Worm (Caenorhabditis elegans): ENCODE data around the gene clec-147.

clec-147 gene

DNA sequence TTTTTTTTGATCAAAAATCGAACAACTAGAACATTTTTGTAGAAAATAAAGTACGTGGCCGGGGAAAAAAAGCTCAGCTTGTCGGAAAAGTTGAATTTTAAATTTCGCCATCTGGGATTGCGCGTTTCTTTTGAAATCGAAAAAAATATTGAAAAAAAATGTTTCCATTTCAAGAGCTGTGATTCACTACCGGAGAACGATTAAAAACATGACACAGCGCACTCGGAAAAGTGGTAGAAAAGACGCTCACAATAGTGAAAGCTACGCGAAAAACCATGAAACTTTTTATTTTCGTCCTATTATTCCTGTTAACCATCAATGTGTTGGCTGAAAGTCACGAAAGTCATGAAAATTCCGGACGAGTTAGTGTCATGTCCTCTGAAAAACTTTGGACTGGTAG lies at the start of gene clec-147, which contains the start of gene C04H5.7:
clec-147 (minus strand) TSS at position 101 of the 400 bp plus-strand sequence.
C04H5.7 (plus strand) TSS at position 219 of the 400 bp plus-strand sequence.
- no peak for TF ChIP-seq pag-3 (tag; optimal IDR thresholded peaks at IDR 0.05; ENCODE audit: borderline replicate concordance)
- no peak for TF ChIP-seq sox-2 (GFP tag; IDR thresholded peaks at IDR 0.05)
- TF ChIP-seq gmeb-2 (tag; optimal IDR thresholded peaks at IDR 0.05) = no peak
- TF ChIP-seq ttx-3 (tag; optimal IDR thresholded peaks at IDR 0.05) = no peak
- no peak for TF ChIP-seq ztf-16 (tag; optimal IDR thresholded peaks at IDR 0.05)
- TF ChIP-seq ceh-30 (tag; optimal IDR thresholded peaks at IDR 0.05) = no peak
- no peak for TF ChIP-seq ceh-2 (tag; optimal IDR thresholded peaks at IDR 0.05)
- no peak for TF ChIP-seq dve-1 (tag; optimal IDR thresholded peaks at IDR 0.05)
- no peak for TF ChIP-seq npax-4 (tag; optimal IDR thresholded peaks at IDR 0.05)
- TF ChIP-seq K02D7.2 (tag; optimal IDR thresholded peaks at IDR 0.05) = no peak
- TF ChIP-seq lin-11 (tag; optimal IDR thresholded peaks at IDR 0.05) = no peak

DNA sequence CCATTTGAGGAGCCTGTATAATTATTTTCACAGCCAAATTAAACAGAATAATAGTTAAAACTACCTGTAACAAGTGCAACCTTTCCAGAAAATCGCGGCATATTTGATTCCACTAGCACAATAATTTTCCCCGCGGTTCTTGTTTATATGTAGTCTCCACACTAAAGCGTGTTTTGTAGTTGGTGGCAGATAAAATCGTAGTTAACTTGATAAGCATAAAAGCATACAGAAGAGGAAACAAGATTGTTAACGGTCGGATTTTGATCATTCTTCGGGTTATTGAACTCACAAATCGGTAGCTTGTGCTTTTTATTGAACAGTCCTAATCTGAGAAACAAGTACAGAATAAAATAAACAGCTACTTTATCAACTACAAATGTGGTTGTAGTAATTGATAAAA lies 49.8 kb upstream of the clec-147 start, which contains the start of gene C01G12.5:
C01G12.5 (minus strand) TSS at position 101 of the 400 bp plus-strand sequence.
- no peak for TF ChIP-seq ceh-19 (GFP tag; optimal IDR thresholded peaks at IDR 0.05)
- TF ChIP-seq ceh-30 (tag; optimal IDR thresholded peaks at IDR 0.05) = no peak
- no peak for TF ChIP-seq ceh-45 (GFP tag; IDR thresholded peaks at IDR 0.05)
- no peak for TF ChIP-seq ceh-14 (tag; optimal IDR thresholded peaks at IDR 0.05)
- no peak for TF ChIP-seq mec-3 (tag; optimal IDR thresholded peaks at IDR 0.05; ENCODE audit: borderline replicate concordance)
- no peak for TF ChIP-seq pqm-1 (tag; optimal IDR thresholded peaks at IDR 0.05)
- TF ChIP-seq ttx-3 (tag; optimal IDR thresholded peaks at IDR 0.05) = no peak
- TF ChIP-seq sox-2 (GFP tag; IDR thresholded peaks at IDR 0.05) = no peak
- no peak for TF ChIP-seq gmeb-2 (tag; optimal IDR thresholded peaks at IDR 0.05)
- no peak for TF ChIP-seq fkh-6 (tag; optimal IDR thresholded peaks at IDR 0.05)
- no peak for TF ChIP-seq ref-2 (tag; optimal IDR thresholded peaks at IDR 0.05)
- TF ChIP-seq nfya-1 (tag; optimal IDR thresholded peaks at IDR 0.05) = no peak
- no peak for TF ChIP-seq ceh-6 (GFP tag; optimal IDR thresholded peaks at IDR 0.05)

DNA sequence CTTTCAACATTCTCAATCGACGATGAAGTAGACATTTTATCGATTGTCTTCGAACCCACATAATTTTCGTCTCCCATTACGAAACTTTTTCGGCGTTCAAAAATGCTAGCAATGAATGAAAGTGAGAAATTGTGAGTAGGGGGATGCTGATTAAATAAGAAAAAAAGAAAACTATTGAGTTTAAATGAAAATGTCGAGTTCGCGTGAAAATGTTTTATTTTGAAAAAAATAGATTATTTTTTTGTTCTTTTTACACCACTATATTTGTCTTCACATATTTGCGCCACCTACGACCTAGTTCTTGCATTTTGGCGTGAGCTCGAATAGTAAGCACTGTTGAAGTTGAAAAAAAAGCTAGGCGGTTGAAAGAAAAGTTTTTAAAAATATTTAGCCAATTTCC lies 44.6 kb upstream of the clec-147 start, which contains the start of gene C01G12.3:
C01G12.3 (minus strand) TSS at position 101 of the 400 bp plus-strand sequence.
- no peak for TF ChIP-seq hlh-30 (tag; optimal IDR thresholded peaks at IDR 0.05; ENCODE audit: insufficient read depth)
- no peak for TF ChIP-seq ceh-24 (tag; optimal IDR thresholded peaks at IDR 0.05)
- TF ChIP-seq pat-9 (tag; optimal IDR thresholded peaks at IDR 0.05) = no peak

DNA sequence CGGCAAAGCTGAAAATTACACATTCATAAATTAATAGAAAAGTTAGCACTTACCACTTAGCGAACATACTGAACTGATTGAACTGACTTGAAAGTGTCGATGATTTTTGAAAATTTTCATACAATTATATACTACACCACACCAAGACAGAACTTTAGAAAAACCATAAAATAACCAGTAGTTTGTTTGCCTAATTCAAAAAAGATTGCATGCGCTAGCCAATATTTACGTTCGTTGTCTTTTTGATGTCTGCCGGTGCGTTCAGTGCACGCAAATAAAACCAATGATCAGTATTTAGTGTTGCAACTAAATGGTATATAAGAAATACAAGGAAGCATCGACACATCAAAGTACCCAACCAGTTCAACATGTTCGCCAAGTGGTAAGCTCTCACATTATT lies 42.9 kb upstream of the clec-147 start, which contains the start of the genes nspb-8 and nspb-9:
nspb-8 (minus strand) TSS at position 101 of the 400 bp plus-strand sequence.
nspb-9 (plus strand) TSS at position 311 of the 400 bp plus-strand sequence.
- TF ChIP-seq che-1 (tag; optimal IDR thresholded peaks at IDR 0.05) = no peak
- no peak for TF ChIP-seq sdc-2 (tag; optimal IDR thresholded peaks at IDR 0.05)
- TF ChIP-seq pax-1 (tag; optimal IDR thresholded peaks at IDR 0.05) = no peak
- TF ChIP-seq pha-4 (tag; optimal IDR thresholded peaks at IDR 0.05) = no peak
- TF ChIP-seq ceh-2 (tag; optimal IDR thresholded peaks at IDR 0.05) = no peak
- TF ChIP-seq ceh-31 (tag; optimal IDR thresholded peaks at IDR 0.05) = no peak
- no peak for TF ChIP-seq gmeb-2 (tag; optimal IDR thresholded peaks at IDR 0.05)

DNA sequence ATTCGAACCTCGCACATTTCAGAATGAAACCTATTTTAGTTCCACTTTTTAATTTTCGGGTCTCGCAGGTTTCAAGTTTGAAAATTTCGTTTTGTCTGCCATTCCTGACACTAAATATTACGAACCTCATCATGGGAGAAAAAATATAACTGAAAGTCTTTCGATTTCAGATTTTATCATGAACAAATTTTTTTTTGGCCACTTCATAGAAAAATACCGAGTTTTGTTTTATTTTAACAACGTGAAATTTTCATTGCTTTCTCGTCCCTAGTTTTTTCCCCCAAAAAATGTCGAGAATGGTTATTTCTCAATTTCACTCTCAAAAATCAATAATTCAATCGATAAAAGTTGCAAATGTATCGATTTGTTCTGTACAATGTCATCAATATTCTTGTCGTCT lies 41.1 kb upstream of the clec-147 start, which contains the start of gene C01G12.9:
C01G12.9 (plus strand) TSS at position 301 of the 400 bp plus-strand sequence.
- no peak for TF ChIP-seq ets-4 (tag; optimal IDR thresholded peaks at IDR 0.05)
- TF ChIP-seq hlh-15 (tag; optimal IDR thresholded peaks at IDR 0.05) = no peak
- no peak for TF ChIP-seq hlh-8 (tag; optimal IDR thresholded peaks at IDR 0.05)
- no peak for TF ChIP-seq pqm-1 (tag; optimal IDR thresholded peaks at IDR 0.05)
- TF ChIP-seq dve-1 (tag; optimal IDR thresholded peaks at IDR 0.05) = no peak
- no peak for TF ChIP-seq F13H6.1 (tag; optimal IDR thresholded peaks at IDR 0.05)
- no peak for TF ChIP-seq elt-2 (tag; optimal IDR thresholded peaks at IDR 0.05)
- TF ChIP-seq ceh-31 (tag; optimal IDR thresholded peaks at IDR 0.05) = no peak
- TF ChIP-seq pat-9 (tag; optimal IDR thresholded peaks at IDR 0.05) = no peak
- no peak for TF ChIP-seq ceh-24 (tag; optimal IDR thresholded peaks at IDR 0.05)
- TF ChIP-seq ttx-3 (tag; optimal IDR thresholded peaks at IDR 0.05) = no peak
- TF ChIP-seq ceh-45 (GFP tag; IDR thresholded peaks at IDR 0.05) = no peak
- no peak for TF ChIP-seq rnt-1 (tag; optimal IDR thresholded peaks at IDR 0.05)
- no peak for TF ChIP-seq che-1 (tag; optimal IDR thresholded peaks at IDR 0.05)

All from whole organism, late embryonic.